Worm (Caenorhabditis elegans) whole organism, midembryonic: ENCODE data around the gene cmtr-2.

Experiments
- T22C8.4 ChIP-seq: fragments of 200-800 bp; sonication (Bioruptor generic); IDR thresholded peaks from 2 replicates; pipeline ENCODE4 v1.3.6; 2022; ENCODE audit warnings: missing genetic modification characterization, missing compliant biosample characterization
- cog-1 ChIP-seq: sonication (generic microtip); optimal IDR thresholded peaks from 2 replicates; lab custom pipeline; 2016; ENCODE audit warnings: missing genetic modification characterization, missing compliant biosample characterization
- flt-1 ChIP-seq: fragments of 200-800 bp; sonication (Bioruptor generic); IDR thresholded peaks from 2 replicates; pipeline ENCODE4 v1.3.6; 2022; ENCODE audit warnings: missing genetic modification characterization, missing compliant biosample characterization
- klf-2 ChIP-seq: fragments of 200-800 bp; sonication (Bioruptor generic); conservative IDR thresholded peaks from 2 replicates; pipeline ENCODE4 v1.3.6; 2022; ENCODE audit warnings: missing genetic modification reagents, missing genetic modification characterization, missing compliant biosample characterization
- med-1 ChIP-seq: sonication (generic microtip); optimal IDR thresholded peaks from 2 replicates; lab custom pipeline; 2017; ENCODE audit warnings: missing genetic modification characterization, mild to moderate bottlenecking, missing compliant biosample characterization, antibody characterized with exemption, missing genetic modification reagents; ENCODE audit not compliant: insufficient read depth
- ref-1 ChIP-seq: fragments of 200-800 bp; sonication (Bioruptor generic); conservative IDR thresholded peaks from 2 replicates; pipeline ENCODE4 v1.3.6; 2022; ENCODE audit warnings: missing genetic modification reagents, missing genetic modification characterization, missing compliant biosample characterization
- tab-1 ChIP-seq: fragments of 200-800 bp; sonication (Bioruptor generic); IDR thresholded peaks from 2 replicates; pipeline ENCODE4 v1.3.6; 2022; ENCODE audit warnings: missing genetic modification characterization, missing compliant biosample characterization
- ztf-23 ChIP-seq: fragments of 200-800 bp; sonication (Bioruptor generic); IDR thresholded peaks from 2 replicates; pipeline ENCODE4 v1.3.6; 2022; ENCODE audit warnings: missing genetic modification reagents, missing genetic modification characterization, missing compliant biosample characterization
- ztf-29 ChIP-seq: fragments of 200-800 bp; sonication (Bioruptor generic); IDR thresholded peaks from 2 replicates; pipeline ENCODE4 v1.3.6; 2022; ENCODE audit warnings: missing genetic modification reagents, missing genetic modification characterization, missing compliant biosample characterization

The cmtr-2 gene

ce11 chrIII:6619952-6620351 lies 4.7 kb downstream of the cmtr-2 start, which contains the start of gene C13B9.2:
Gene C13B9.2, plus strand, starts transcription at chrIII:6620252.
- no peak for TF ChIP-seq flt-1
- no peak for TF ChIP-seq T22C8.4
- TF ChIP-seq ztf-23 (GFP tag; lab: Robert Waterston, UW) = no peak
- TF ChIP-seq cog-1 = no peak
- no peak for TF ChIP-seq tab-1
- TF ChIP-seq med-1 = no peak
- TF ChIP-seq klf-2 (GFP tag; lab: Robert Waterston, UW) = no peak
- no peak for TF ChIP-seq ref-1
- no peak for TF ChIP-seq ztf-29 (GFP tag; lab: Robert Waterston, UW)

ce11 chrIII:6624872-6625271 lies 9.7 kb downstream of the cmtr-2 start, which contains the start of gene copd-1:
Gene copd-1, minus strand, starts transcription at chrIII:6624972.
- TF ChIP-seq ref-1 = no peak
- TF ChIP-seq T22C8.4 = no peak
- TF ChIP-seq klf-2 (GFP tag; lab: Robert Waterston, UW) = no peak
- TF ChIP-seq cog-1 = no peak
- no peak for TF ChIP-seq ztf-29 (GFP tag; lab: Robert Waterston, UW)
- no peak for TF ChIP-seq tab-1
- TF ChIP-seq flt-1 = no peak
- TF ChIP-seq med-1 = no peak
- TF ChIP-seq ztf-23 (GFP tag; lab: Robert Waterston, UW) = no peak

- TF ChIP-seq ztf-23 (GFP tag; lab: Robert Waterston, UW) (no peak), ref-1 (no peak)
Measured at ce11 chrIII:6625317-6625716, 10.1 kb downstream of the cmtr-2 start.

DNA sequence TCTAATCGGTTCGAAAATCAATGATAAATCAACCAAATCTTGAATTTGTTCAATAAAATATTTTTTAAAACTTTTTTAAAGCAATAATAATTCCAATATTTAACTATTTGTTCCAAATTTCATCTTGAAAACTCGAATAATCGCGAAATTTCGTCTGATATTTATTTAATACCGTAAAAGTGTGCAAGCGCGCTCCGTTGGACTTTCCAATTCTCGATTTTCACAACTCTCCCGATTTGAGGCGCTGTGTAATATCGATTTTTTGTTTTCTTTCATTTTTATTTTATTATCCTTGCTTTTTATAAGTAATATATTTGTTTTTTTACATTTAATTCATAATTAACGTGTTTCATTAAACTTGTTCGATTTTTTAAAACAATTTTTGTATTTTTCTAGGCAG lies 12.7 kb downstream of the cmtr-2 start:
- TF ChIP-seq T22C8.4 = 0 out of 2 replicates have a peak, but pooled peaks have one; percentile 44

DNA sequence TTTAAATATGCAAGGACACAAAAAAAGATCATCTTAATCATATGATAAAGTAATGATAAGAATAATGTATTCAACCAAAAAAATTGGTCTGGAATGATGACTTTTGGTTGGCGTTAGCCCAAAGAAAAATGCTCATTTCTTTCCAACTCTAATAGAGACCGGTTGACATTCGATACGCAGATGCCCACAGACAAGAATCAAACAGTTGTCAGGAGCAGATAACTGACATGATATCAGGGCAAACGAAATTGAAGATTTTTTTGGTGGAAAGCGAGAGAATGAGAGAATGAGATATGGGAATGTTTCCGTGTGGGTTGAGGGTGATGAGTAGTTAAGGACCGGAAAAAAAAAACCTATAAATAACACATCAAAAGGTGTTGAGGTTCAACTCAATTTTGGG lies 23.8 kb downstream of the cmtr-2 start:
- TF ChIP-seq med-1 (no peak), klf-2 (GFP tag; lab: Robert Waterston, UW) (no peak), ztf-23 (GFP tag; lab: Robert Waterston, UW) (no peak), ztf-29 (GFP tag; lab: Robert Waterston, UW) (no peak), flt-1 (no peak)

ce11 chrIII:6645305-6645704 lies 30.1 kb downstream of the cmtr-2 start:
- no peak for TF ChIP-seq ref-1
- no peak for TF ChIP-seq flt-1
- TF ChIP-seq klf-2 (GFP tag; lab: Robert Waterston, UW) = no peak
- no peak for TF ChIP-seq ztf-23 (GFP tag; lab: Robert Waterston, UW)
- no peak for TF ChIP-seq T22C8.4
- no peak for TF ChIP-seq ztf-29 (GFP tag; lab: Robert Waterston, UW)
- TF ChIP-seq med-1 = no peak

- TF ChIP-seq ztf-23 (GFP tag; lab: Robert Waterston, UW) (no peak), ztf-29 (GFP tag; lab: Robert Waterston, UW) (no peak), ref-1 (no peak), cog-1 (no peak), klf-2 (GFP tag; lab: Robert Waterston, UW) (no peak), tab-1 (no peak), flt-1 (no peak)
Measured at ce11 chrIII:6646898-6647297, 31.7 kb downstream of the cmtr-2 start.

DNA sequence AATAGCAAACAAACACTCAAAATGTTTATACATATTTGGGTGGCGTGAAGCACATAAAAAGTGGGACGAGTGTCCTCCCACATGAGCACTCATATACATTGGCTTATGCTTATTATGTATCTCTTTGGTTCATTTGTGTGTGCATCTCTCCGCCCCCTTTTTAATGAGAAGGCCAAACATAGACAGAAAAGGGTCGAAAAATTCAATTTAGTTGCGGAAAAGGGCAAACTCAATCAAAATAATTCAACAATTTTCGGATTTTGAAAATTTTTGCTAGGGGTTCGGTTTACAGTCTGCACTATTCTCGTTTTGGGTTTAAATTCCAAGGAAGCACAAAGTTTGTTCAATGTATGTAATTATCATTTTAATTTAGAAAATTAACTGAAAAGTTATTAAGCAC lies 32.4 kb downstream of the cmtr-2 start:
- TF ChIP-seq med-1 = no peak
- TF ChIP-seq flt-1 = no peak
- TF ChIP-seq klf-2 (GFP tag; lab: Robert Waterston, UW) = no peak
- TF ChIP-seq tab-1 = no peak
- TF ChIP-seq cog-1 = no peak
- no peak for TF ChIP-seq ztf-23 (GFP tag; lab: Robert Waterston, UW)
- TF ChIP-seq ztf-29 (GFP tag; lab: Robert Waterston, UW) = no peak
- TF ChIP-seq ref-1 = no peak
- no peak for TF ChIP-seq T22C8.4

- TF ChIP-seq med-1 (no peak), klf-2 (GFP tag; lab: Robert Waterston, UW) (no peak), ztf-29 (GFP tag; lab: Robert Waterston, UW) (no peak), T22C8.4 (no peak), ztf-23 (GFP tag; lab: Robert Waterston, UW) (no peak)
Measured at ce11 chrIII:6651983-6652382, 36.8 kb downstream of the cmtr-2 start, which contains the start of gene pdfr-1. Gene pdfr-1, minus strand, starts transcription at chrIII:6652083.

ce11 chrIII:6653932-6654331 lies 38.7 kb downstream of the cmtr-2 start:
- TF ChIP-seq klf-2 (GFP tag; lab: Robert Waterston, UW) = no peak
- TF ChIP-seq ref-1 = no peak
- no peak for TF ChIP-seq med-1
- TF ChIP-seq flt-1 = no peak
- no peak for TF ChIP-seq ztf-23 (GFP tag; lab: Robert Waterston, UW)
- no peak for TF ChIP-seq tab-1
- no peak for TF ChIP-seq T22C8.4
- no peak for TF ChIP-seq cog-1
- no peak for TF ChIP-seq ztf-29 (GFP tag; lab: Robert Waterston, UW)

- TF ChIP-seq tab-1 (no peak), flt-1 (no peak), T22C8.4 (no peak), cog-1 (no peak), ztf-29 (GFP tag; lab: Robert Waterston, UW) (no peak), ref-1 (no peak), klf-2 (GFP tag; lab: Robert Waterston, UW) (no peak), med-1 (no peak), ztf-23 (GFP tag; lab: Robert Waterston, UW) (no peak)
Measured at ce11 chrIII:6655830-6656229, 40.6 kb downstream of the cmtr-2 start.

ce11 chrIII:6661660-6662059 lies 46.4 kb downstream of the cmtr-2 start:
- TF ChIP-seq flt-1 = peak; percentile 88
- TF ChIP-seq tab-1 = peak; percentile 91
- peak; percentile 87 for TF ChIP-seq ztf-23 (GFP tag; lab: Robert Waterston, UW)
- TF ChIP-seq T22C8.4 = peak; percentile 74
- peak; percentile 68; the same call in 1 of the 2 replicates for TF ChIP-seq ztf-29 (GFP tag; lab: Robert Waterston, UW)
- TF ChIP-seq ref-1 = peak; percentile 60
- peak; percentile 75 for TF ChIP-seq klf-2 (GFP tag; lab: Robert Waterston, UW)
